Worm (Caenorhabditis elegans) whole organism, young adult: ENCODE measurements around the gene zig-4.

ENCODE experiments used
- cebp-1 ChIP-seq, 2 experiments: fragments of 200-800 bp in 1 of 2; sonication (Bioruptor generic) in 1 of 2; sonication (generic microtip) in 1 of 2; IDR thresholded peaks in 1 of 2; optimal IDR thresholded peaks in 1 of 2; 2 replicates each; pipeline versions ENCODE4 v1.3.6 to Lab custom; 2017 to 2022; ENCODE audit warnings: missing compliant biosample characterization in 2 of 2, missing genetic modification characterization in 2 of 2, mild to moderate bottlenecking in 1 of 2, missing genetic modification reagents in 1 of 2, moderate library complexity in 1 of 2
- madf-3 ChIP-seq: fragments of 200-800 bp; sonication (Bioruptor generic); IDR thresholded peaks from 2 replicates; pipeline ENCODE4 v1.3.6; 2022; ENCODE audit warnings: missing genetic modification reagents, missing genetic modification characterization, missing compliant biosample characterization
- nfya-1 ChIP-seq: sonication (generic microtip); optimal IDR thresholded peaks from 2 replicates; lab custom pipeline; 2017; ENCODE audit warnings: antibody characterized with exemption, missing compliant biosample characterization, missing genetic modification characterization, borderline replicate concordance; ENCODE audit not compliant: insufficient read depth
- rpc-1 ChIP-seq, 2 experiments: fragments of 150-350 bp in 1 of 2; sonication (generic microtip) in 1 of 2; optimal IDR thresholded peaks; 2 replicates each; lab custom pipeline; 2014 to 2018; ENCODE audit warnings: missing biosample characterization in 1 of 2, missing genetic modification characterization in 1 of 2, missing genetic modification reagents in 1 of 2, missing genotype in 1 of 2
- tlf-1 ChIP-seq: fragments of 200-800 bp; sonication (Bioruptor generic); optimal IDR thresholded peaks from 2 replicates; lab custom pipeline; 2018; ENCODE audit warnings: mild to moderate bottlenecking, missing genetic modification characterization, missing compliant biosample characterization

DNA sequence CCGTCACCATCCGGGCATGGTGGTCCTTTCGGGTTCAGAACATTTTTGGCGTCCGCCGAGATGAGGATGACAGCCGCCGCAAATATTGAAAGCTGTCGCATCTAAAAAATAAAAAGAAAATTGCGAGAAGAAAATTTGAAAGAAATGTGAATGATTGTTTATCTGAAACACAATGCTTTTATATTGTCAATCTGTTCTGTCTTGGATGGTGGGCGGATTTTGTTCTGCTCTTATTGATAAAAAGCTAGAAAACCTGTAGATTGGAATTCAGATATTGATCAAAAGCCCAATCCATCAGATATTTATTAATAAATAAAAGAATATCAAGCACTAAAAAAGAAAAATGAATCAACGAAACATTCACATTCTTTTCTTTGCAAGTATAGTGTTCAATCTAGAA is 11.4 kb upstream of the zig-4 start, which contains the start of gene C39D10.7:
- TF ChIP-seq tlf-1 (GFP tag; lab: Kevin White, UChicago): no peak
- TF ChIP-seq madf-3 (GFP tag; lab: Robert Waterston, UW): no peak
- TF ChIP-seq cebp-1 (GFP tag; IDR thresholded peaks at IDR 0.05; lab: Robert Waterston, UW): no peak
- no peak for TF ChIP-seq cebp-1 (tag; optimal IDR thresholded peaks at IDR 0.05; lab: Kevin White, UChicago)
- TF ChIP-seq nfya-1 (tag; lab: Kevin White, UChicago): no peak
- no peak for TF ChIP-seq rpc-1 (optimal IDR thresholded peaks at IDR 0.05; lab: Kevin White, UChicago)
- no peak for TF ChIP-seq rpc-1 (tag; optimal IDR thresholded peaks at IDR 0.05; lab: Kevin White, UChicago)
